Worm (Caenorhabditis elegans): Measurements from ENCODE around the gene acer-1.

- TF ChIP-seq flt-1 (GFP tag; IDR thresholded peaks at IDR 0.05) (no peak), med-1 (GFP tag; optimal IDR thresholded peaks at IDR 0.05; ENCODE audit: insufficient read depth) (no peak), ztf-23 (GFP tag; IDR thresholded peaks at IDR 0.05) (no peak), tab-1 (GFP tag; IDR thresholded peaks at IDR 0.05) (no peak), ref-1 (GFP tag; conservative IDR thresholded peaks at IDR 0.05) (no peak)
Measured at ce11 chrII:6891838-6892237, 1.6 kb upstream of the acer-1 start.

All from whole organism, midembryonic.